Fruit fly (Drosophila melanogaster) whole organism, pupa: ENCODE data around the gene Sodq.

ENCODE experiments used
- CG4496 ChIP-seq: fragments of 200-800 bp; sonication (Bioruptor generic); IDR thresholded peaks from 3 replicates; pipeline ENCODE4 v1.3.6; 2022; ENCODE audit warnings: missing biosample characterization, missing genetic modification characterization
- Pif1B ChIP-seq: fragments of 200-800 bp; sonication (Bioruptor generic); optimal IDR thresholded peaks from 3 replicates; lab custom pipeline; 2016; ENCODE audit warnings: missing biosample characterization, missing genetic modification characterization
- gl ChIP-seq: fragments of 200-800 bp; sonication (Bioruptor generic); optimal IDR thresholded peaks from 2 replicates; lab custom pipeline; 2018; ENCODE audit warnings: missing biosample characterization, mild to moderate bottlenecking, missing genetic modification characterization

DNA sequence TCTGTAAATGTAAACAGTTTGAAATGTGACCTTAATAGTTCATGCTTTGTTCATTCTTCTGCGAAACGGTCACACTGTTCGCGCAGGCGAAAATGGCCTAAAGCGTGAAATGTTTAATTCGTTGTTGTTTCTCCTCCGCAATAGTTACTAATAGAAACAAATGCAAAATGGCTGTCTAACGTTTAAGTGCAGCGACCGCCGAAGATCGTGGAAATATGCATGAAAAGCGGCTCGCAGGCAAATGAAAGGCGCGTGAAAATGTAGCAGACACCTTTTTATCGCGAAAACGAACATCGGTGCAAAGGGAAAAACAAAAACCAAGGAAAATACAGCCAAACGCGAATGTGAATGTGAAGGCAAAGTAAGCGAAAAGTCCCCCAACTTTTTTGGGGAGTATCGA, 13.7 kb upstream of the Sodq start, which contains the start of gene SppL:
- TF ChIP-seq Pif1B (GFP tag; lab: Kevin White, UChicago) (no peak), gl (tag; lab: Kevin White, UChicago) (no peak), CG4496 (GFP tag; lab: Robert Waterston, UW) (no peak)
